Worm (Caenorhabditis elegans): ENCODE results near the gene M163.10.

M163.10 gene

DNA sequence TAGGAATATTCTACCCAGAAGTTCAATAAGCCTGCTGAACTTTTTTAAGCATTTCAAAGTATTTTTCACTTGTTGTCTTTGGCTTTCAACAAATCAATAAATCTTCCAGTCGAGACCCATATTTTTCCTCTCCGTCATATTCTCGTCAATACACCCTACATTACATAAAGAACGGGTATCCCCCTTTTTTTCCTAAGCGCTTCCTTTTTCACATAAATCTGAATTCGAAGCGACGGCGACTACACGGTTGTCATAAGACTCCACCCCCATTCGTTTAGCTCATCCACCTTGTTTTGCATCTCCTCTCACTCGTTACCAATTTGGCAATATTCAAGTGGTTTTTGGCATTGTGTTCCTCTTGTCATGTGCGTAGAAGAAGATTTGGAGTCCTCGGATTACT lies 1.5 kb upstream of the M163.10 start, which contains the start of gene M163.9 (continued):
- TF ChIP-seq athp-1 (tag; optimal IDR thresholded peaks at IDR 0.05) (no peak), lsy-27 (tag; optimal IDR thresholded peaks at IDR 0.05; ENCODE audit: borderline replicate concordance, insufficient read depth) (no peak), hmg-1.2 (GFP tag; IDR thresholded peaks at IDR 0.05) (no peak)

DNA sequence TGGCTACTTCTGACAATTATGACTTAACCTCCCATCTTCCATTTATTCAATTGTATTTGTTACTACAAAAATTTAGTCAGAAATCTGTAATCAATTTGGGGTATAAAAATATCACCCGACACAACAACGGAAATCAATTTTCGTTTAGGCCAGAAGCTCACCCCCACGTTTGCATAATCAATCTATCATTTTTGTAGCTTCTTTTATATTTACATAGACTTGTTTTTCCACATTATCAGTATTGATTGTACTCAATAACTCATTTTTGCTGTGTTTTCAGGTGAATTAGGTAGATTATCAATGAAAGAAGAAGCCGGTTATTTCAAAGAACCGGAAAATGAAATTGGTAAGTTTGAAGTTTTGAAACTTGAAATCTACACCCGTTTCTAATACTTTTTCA lies 3.0 kb downstream of the M163.10 start, which contains the start of gene M163.5:
M163.5 (plus strand) TSS at position 301 of the 400 bp plus-strand sequence.
- no peak for TF ChIP-seq Y79H2A.3 (GFP tag; conservative IDR thresholded peaks at IDR 0.05)
- TF ChIP-seq ama-1 (optimal IDR thresholded peaks at IDR 0.05), result no peak
- TF ChIP-seq ama-1 (GFP tag; optimal IDR thresholded peaks at IDR 0.05), result no peak
- TF ChIP-seq lin-40 (tag; optimal IDR thresholded peaks at IDR 0.05), result no peak
- no peak for TF ChIP-seq lag-1 (GFP tag; IDR thresholded peaks at IDR 0.05)
- no peak for TF ChIP-seq let-607 (tag; optimal IDR thresholded peaks at IDR 0.05)
- TF ChIP-seq bed-1 (GFP tag; IDR thresholded peaks at IDR 0.05), result no peak
- no peak for TF ChIP-seq hsf-1 (GFP tag; IDR thresholded peaks at IDR 0.05)
- TF ChIP-seq F23B12.7 (tag; optimal IDR thresholded peaks at IDR 0.05; ENCODE audit: insufficient read depth), result no peak
- no peak for TF ChIP-seq tbp1 (GFP tag; optimal IDR thresholded peaks at IDR 0.05)
- TF ChIP-seq F22D6.2 (tag; optimal IDR thresholded peaks at IDR 0.05), result no peak
- TF ChIP-seq lir-1 (GFP tag; conservative IDR thresholded peaks at IDR 0.05), result no peak

DNA sequence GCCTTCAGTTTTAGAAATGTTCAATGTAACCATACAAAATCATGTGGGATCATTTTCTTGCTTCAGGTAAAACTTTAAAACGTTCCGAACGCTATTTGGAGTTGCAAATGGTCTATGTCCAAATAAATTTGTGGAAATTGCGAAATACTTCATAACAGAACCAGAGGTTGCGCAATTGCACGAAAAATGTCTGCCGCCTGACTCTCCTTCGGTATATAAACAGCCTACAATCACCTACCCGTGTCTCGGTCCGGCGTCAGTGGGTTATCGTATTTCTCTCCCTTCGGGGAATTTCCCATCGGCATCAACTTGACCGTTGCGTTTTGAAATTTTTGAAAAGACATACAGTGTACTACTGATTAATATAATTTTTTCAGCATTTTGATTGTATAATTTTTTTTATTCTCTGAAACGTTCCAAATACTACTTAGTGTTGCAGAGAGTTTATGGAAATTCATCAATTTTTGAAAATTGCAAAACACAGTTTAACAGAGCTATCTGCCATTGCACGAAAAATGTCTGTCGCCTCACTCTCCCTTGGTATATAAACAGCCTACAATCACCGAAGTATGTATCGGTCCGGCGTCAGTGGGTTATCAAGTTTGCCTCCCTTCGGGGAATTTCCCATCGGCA lies 6.0 kb downstream of the M163.10 start:
- no peak for TF ChIP-seq fkh-3 (tag; optimal IDR thresholded peaks at IDR 0.05)
- no peak for TF ChIP-seq ztf-22 (GFP tag; optimal IDR thresholded peaks at IDR 0.05)
- peak; percentile 65 for TF ChIP-seq gei-17 (GFP tag; optimal IDR thresholded peaks at IDR 0.05)
- no peak for TF ChIP-seq madf-8 (GFP tag; conservative IDR thresholded peaks at IDR 0.05)
- TF ChIP-seq snpc-3.4 (tag; optimal IDR thresholded peaks at IDR 0.05), result peak; percentile 4
- no peak for TF ChIP-seq ets-4 (GFP tag; optimal IDR thresholded peaks at IDR 0.05)
- TF ChIP-seq bed-1 (GFP tag; IDR thresholded peaks at IDR 0.05), result no peak
- peak; percentile 59 for TF ChIP-seq F22D6.2 (tag; optimal IDR thresholded peaks at IDR 0.05)
- TF ChIP-seq F10E7.11 (tag; optimal IDR thresholded peaks at IDR 0.05), result no peak
- no peak for TF ChIP-seq bed-2 (GFP tag; IDR thresholded peaks at IDR 0.05)
- TF ChIP-seq egl-44 (GFP tag; IDR thresholded peaks at IDR 0.05), result peak; percentile 28; the same call in 1 of the 2 replicates
- 0 out of 2 replicates have a peak, but pooled peaks have one; percentile 56 for TF ChIP-seq madf-3 (GFP tag; IDR thresholded peaks at IDR 0.05)
- no peak for TF ChIP-seq ccch-3 (GFP tag; optimal IDR thresholded peaks at IDR 0.05)
- no peak for TF ChIP-seq dpff-1 (tag; optimal IDR thresholded peaks at IDR 0.05)
- TF ChIP-seq lag-1 (GFP tag; IDR thresholded peaks at IDR 0.05), result no peak
- no peak for TF ChIP-seq nhr-179 (tag; optimal IDR thresholded peaks at IDR 0.05)
- no peak for TF ChIP-seq lsy-27 (tag; optimal IDR thresholded peaks at IDR 0.05; ENCODE audit: borderline replicate concordance, insufficient read depth)
- no peak for TF ChIP-seq ztf-6 (GFP tag; IDR thresholded peaks at IDR 0.05)
- TF ChIP-seq lin-26 (GFP tag; IDR thresholded peaks at IDR 0.05), result peak; percentile 63
- TF ChIP-seq sdz-38 (tag; optimal IDR thresholded peaks at IDR 0.05), result no peak
- peak; percentile 25; the same call in 1 of the 2 replicates for TF ChIP-seq ekl-4 (GFP tag; IDR thresholded peaks at IDR 0.05)
- TF ChIP-seq Y79H2A.3 (GFP tag; conservative IDR thresholded peaks at IDR 0.05), result no peak
- TF ChIP-seq rec-8 (tag; optimal IDR thresholded peaks at IDR 0.05), result peak in 1 of 2 experiments; percentile 22
- TF ChIP-seq sea-2 (GFP tag; IDR thresholded peaks at IDR 0.05), result no peak
- no peak for TF ChIP-seq B0019.2 (GFP tag; conservative IDR thresholded peaks at IDR 0.05)
- TF ChIP-seq snpc-1.1 (tag; optimal IDR thresholded peaks at IDR 0.05; ENCODE audit: insufficient read depth), result no peak
- peak; percentile 49 for TF ChIP-seq ztf-26 (tag; optimal IDR thresholded peaks at IDR 0.05)
- 0 out of 2 replicates have a peak, but pooled peaks have one; percentile 71 for TF ChIP-seq nhr-120 (GFP tag; IDR thresholded peaks at IDR 0.05)
- peak; percentile 33 to 41 for TF ChIP-seq let-607 (tag; optimal IDR thresholded peaks at IDR 0.05)
- no peak for TF ChIP-seq attf-3 (GFP tag; conservative IDR thresholded peaks at IDR 0.05)
- TF ChIP-seq pha-4 (tag; optimal IDR thresholded peaks at IDR 0.05), result peak; percentile 6
- no peak for TF ChIP-seq lin-35 (GFP tag; optimal IDR thresholded peaks at IDR 0.05)
- TF ChIP-seq xnd-1 (tag; optimal IDR thresholded peaks at IDR 0.05), result no peak
- no peak for TF ChIP-seq somi-1 (GFP tag; optimal IDR thresholded peaks at IDR 0.05)

Measured in whole organism, young adult.